Fruit fly (Drosophila melanogaster): ENCODE data around the gene Rhau.

dm6 chr2L:20752160-20752559, 5.6 kb downstream of the Rhau start, which contains the start of the genes Amacr and Ns4:
- TF ChIP-seq insv (optimal IDR thresholded peaks at IDR 0.05) = no peak
- TF ChIP-seq ttk (optimal IDR thresholded peaks at IDR 0.05) = no peak
- no peak for TF ChIP-seq Myc (optimal IDR thresholded peaks at IDR 0.05)
- TF ChIP-seq psq (optimal IDR thresholded peaks at IDR 0.05) = no peak
- no peak for TF ChIP-seq h (optimal IDR thresholded peaks at IDR 0.05)
- TF ChIP-seq Sin3A (optimal IDR thresholded peaks at IDR 0.05) = no peak
